Worm (Caenorhabditis elegans): ENCODE data around the gene ZK632.2.

- no peak for TF ChIP-seq unc-62 (GFP tag; optimal IDR thresholded peaks at IDR 0.05 in 1 of 2)
- TF ChIP-seq unc-62 (tag; optimal IDR thresholded peaks at IDR 0.05), result no peak
- TF ChIP-seq fos-1 (tag; optimal IDR thresholded peaks at IDR 0.05), result no peak
These were observed 3.1 kb downstream of the ZK632.2 start for ce11 chrIII:9802045-9802444.

Data from whole organism, L4 larva.